Fruit fly (Drosophila melanogaster) whole organism, embryonic: ENCODE results near the gene eIF4E6.
A peak's percentile ranks its signal among the peaks of the same experiment; 100 is the strongest.

Experiments used
- CG10366 ChIP-seq: fragments of 200-800 bp; sonication (Bioruptor generic); IDR thresholded peaks from 2 replicates; pipeline ENCODE4 v1.3.6; 2022; ENCODE audit warnings: missing biosample characterization, missing genetic modification characterization
- CG12942 ChIP-seq: fragments of 200-800 bp; sonication (Bioruptor generic); optimal IDR thresholded peaks from 3 replicates; lab custom pipeline; 2016; ENCODE audit warnings: missing biosample characterization, missing genetic modification characterization
- CG15479 ChIP-seq: fragments of 200-800 bp; sonication (Bioruptor generic); optimal IDR thresholded peaks from 3 replicates; lab custom pipeline; 2019; ENCODE audit warnings: missing biosample characterization, mild to moderate bottlenecking, missing genetic modification characterization, moderate library complexity
- CG17359 ChIP-seq: fragments of 200-800 bp; sonication (Bioruptor generic); optimal IDR thresholded peaks from 3 replicates; lab custom pipeline; 2018; ENCODE audit warnings: missing biosample characterization, mild to moderate bottlenecking, missing genetic modification characterization, moderate library complexity
- CG17385 ChIP-seq: fragments of 200-800 bp; sonication (Bioruptor generic); optimal IDR thresholded peaks from 3 replicates; lab custom pipeline; 2018; ENCODE audit warnings: missing biosample characterization, mild to moderate bottlenecking, missing genetic modification characterization
- CG1832 ChIP-seq: fragments of 200-800 bp; sonication (Bioruptor generic); optimal IDR thresholded peaks from 2 replicates; lab custom pipeline; 2017; ENCODE audit warnings: missing biosample characterization, mild to moderate bottlenecking, missing genetic modification characterization, inconsistent platforms
- CG18764 ChIP-seq: fragments of 200-800 bp; sonication (Bioruptor generic); optimal IDR thresholded peaks from 3 replicates; lab custom pipeline; 2016; ENCODE audit warnings: missing biosample characterization, missing genetic modification characterization
- CG2129 ChIP-seq: fragments of 200-800 bp; sonication (Bioruptor generic); IDR thresholded peaks from 2 replicates; pipeline ENCODE4 v1.3.6; 2022; ENCODE audit warnings: missing biosample characterization, missing genetic modification characterization; ENCODE audit not compliant: partially characterized antibody
- CG30020 ChIP-seq: fragments of 200-800 bp; optimal IDR thresholded peaks from 2 replicates; lab custom pipeline; 2019; ENCODE audit warnings: missing biosample characterization, mild to moderate bottlenecking, missing genetic modification characterization, moderate library complexity
- CG31224 ChIP-seq: fragments of 200-800 bp; sonication (Bioruptor generic); IDR thresholded peaks from 2 replicates; pipeline ENCODE4 v1.3.6; 2022; ENCODE audit warnings: missing biosample characterization, missing genetic modification characterization
- CG32767 ChIP-seq: fragments of 200-800 bp; sonication (Bioruptor generic); IDR thresholded peaks from 2 replicates; pipeline ENCODE4 v1.3.6; 2022; ENCODE audit warnings: missing biosample characterization, missing genetic modification characterization
- CG4360 ChIP-seq: fragments of 200-800 bp; sonication (Bioruptor generic); IDR thresholded peaks from 2 replicates; pipeline ENCODE4 v1.3.6; 2022; ENCODE audit warnings: missing biosample characterization, missing genetic modification characterization
- CG4424 ChIP-seq: fragments of 200-800 bp; sonication (Bioruptor generic); optimal IDR thresholded peaks from 3 replicates; lab custom pipeline; 2016; ENCODE audit warnings: missing biosample characterization, missing genetic modification characterization
- CG5953 ChIP-seq: fragments of 200-800 bp; sonication (Bioruptor generic); IDR thresholded peaks from 2 replicates; pipeline ENCODE4 v1.3.6; 2022; ENCODE audit warnings: missing biosample characterization, missing genetic modification characterization
- CG7987 ChIP-seq: fragments of 200-800 bp; sonication (Bioruptor generic); optimal IDR thresholded peaks from 2 replicates; lab custom pipeline; 2018; ENCODE audit warnings: missing biosample characterization, mild to moderate bottlenecking, missing genetic modification characterization, moderate library complexity
- D19A ChIP-seq: fragments of 200-800 bp; optimal IDR thresholded peaks from 3 replicates; lab custom pipeline; 2019; ENCODE audit warnings: missing biosample characterization, mild to moderate bottlenecking, missing genetic modification characterization, moderate library complexity
- Dfd ChIP-seq, 2 experiments: fragments of >200 bp; optimal IDR thresholded peaks; 2 replicates each; lab custom pipeline; 2017; ENCODE audit warnings: missing biosample characterization in 2 of 2, missing genetic modification characterization in 2 of 2
- ERR ChIP-seq: fragments of 200-800 bp; sonication (Bioruptor generic); optimal IDR thresholded peaks from 2 replicates; lab custom pipeline; 2016; ENCODE audit warnings: missing biosample characterization, missing genetic modification characterization
- Ets65A ChIP-seq: fragments of 200-800 bp; sonication (Bioruptor generic); peaks from one replicate; lab custom pipeline; 2016; ENCODE audit warnings: missing biosample characterization, missing genetic modification characterization
- Hsf ChIP-seq: fragments of 200-800 bp; sonication (Bioruptor generic); optimal IDR thresholded peaks from 3 replicates; lab custom pipeline; 2016; ENCODE audit warnings: missing biosample characterization, missing genetic modification characterization
- Poxn ChIP-seq: fragments of 200-800 bp; sonication (Bioruptor generic); IDR thresholded peaks from 2 replicates; pipeline ENCODE4 v1.3.6; 2022; ENCODE audit warnings: missing biosample characterization, missing genetic modification characterization
- Sox102F ChIP-seq: fragments of 200-800 bp; sonication (Bioruptor generic); optimal IDR thresholded peaks from 2 replicates; lab custom pipeline; 2018; ENCODE audit warnings: missing biosample characterization, mild to moderate bottlenecking, missing genetic modification characterization, moderate library complexity
- Trl ChIP-seq, 3 experiments: fragments of >200 bp in 2 of 3; fragments of 200-800 bp in 1 of 3; sonication (Bioruptor generic) in 1 of 3; optimal IDR thresholded peaks; 2 replicates in 1 of 3; 3 replicates in 2 of 3; lab custom pipeline; 2016 to 2017; ENCODE audit warnings: missing biosample characterization in 1 of 3, missing genetic modification characterization in 1 of 3
- Vsx1 ChIP-seq: fragments of 200-800 bp; sonication (Bioruptor generic); optimal IDR thresholded peaks from 2 replicates; lab custom pipeline; 2017; ENCODE audit warnings: missing biosample characterization, mild to moderate bottlenecking, missing genetic modification characterization, missing genetic modification reagents
- bbx ChIP-seq: fragments of 200-800 bp; sonication (Bioruptor generic); IDR thresholded peaks from 2 replicates; pipeline ENCODE4 v1.3.6; 2022; ENCODE audit warnings: missing biosample characterization, missing genetic modification characterization; ENCODE audit not compliant: partially characterized antibody
- bsh ChIP-seq, 2 experiments: fragments of 200-800 bp; sonication (Bioruptor generic); optimal IDR thresholded peaks; 2 replicates each; lab custom pipeline; 2017 to 2018; ENCODE audit warnings: mild to moderate bottlenecking in 2 of 2, missing biosample characterization in 2 of 2, missing genetic modification characterization in 2 of 2, moderate library complexity in 1 of 2
- chn ChIP-seq: fragments of 200-800 bp; sonication (Bioruptor generic); optimal IDR thresholded peaks from 2 replicates; lab custom pipeline; 2016; ENCODE audit warnings: missing biosample characterization, missing genetic modification characterization
- crp ChIP-seq, 2 experiments: fragments of 200-800 bp; sonication (Bioruptor generic); optimal IDR thresholded peaks; 2 replicates in 1 of 2; 3 replicates in 1 of 2; lab custom pipeline; 2017; ENCODE audit warnings: missing biosample characterization in 2 of 2, missing genetic modification characterization in 2 of 2, mild to moderate bottlenecking in 1 of 2, moderate library complexity in 1 of 2
- cwo ChIP-seq: fragments of 200-800 bp; sonication (Bioruptor generic); optimal IDR thresholded peaks from 3 replicates; lab custom pipeline; 2017; ENCODE audit warnings: missing biosample characterization, missing genetic modification characterization, mild to moderate bottlenecking, moderate library complexity, missing genetic modification reagents
- dan ChIP-seq: fragments of 200-800 bp; sonication (Bioruptor generic); IDR thresholded peaks from 2 replicates; pipeline ENCODE4 v1.3.6; 2022; ENCODE audit warnings: missing biosample characterization, missing genetic modification characterization
- dmrt11E ChIP-seq: fragments of 200-800 bp; sonication (Bioruptor generic); optimal IDR thresholded peaks from 3 replicates; lab custom pipeline; 2018; ENCODE audit warnings: missing biosample characterization, mild to moderate bottlenecking, missing genetic modification characterization, moderate library complexity
- ewg ChIP-seq: fragments of 200-800 bp; sonication (Bioruptor generic); optimal IDR thresholded peaks from 3 replicates; lab custom pipeline; 2017; ENCODE audit warnings: mild to moderate bottlenecking, missing biosample characterization, missing genetic modification reagents, missing genetic modification characterization
- fd3F ChIP-seq: fragments of 200-800 bp; sonication (Bioruptor generic); optimal IDR thresholded peaks from 2 replicates; lab custom pipeline; 2018; ENCODE audit warnings: missing biosample characterization, mild to moderate bottlenecking, missing genetic modification characterization, moderate library complexity
- fd96Cb ChIP-seq: fragments of 200-800 bp; sonication (Bioruptor generic); optimal IDR thresholded peaks from 2 replicates; lab custom pipeline; 2018; ENCODE audit warnings: missing biosample characterization, mild to moderate bottlenecking, missing genetic modification characterization, moderate library complexity
- her ChIP-seq: fragments of 200-800 bp; sonication (Bioruptor generic); optimal IDR thresholded peaks from 2 replicates; lab custom pipeline; 2016; ENCODE audit warnings: missing biosample characterization, missing genetic modification characterization
- insv ChIP-seq, 2 experiments: fragments of 200-800 bp; sonication (Bioruptor generic); optimal IDR thresholded peaks; 3 replicates each; lab custom pipeline; 2016 to 2018; ENCODE audit warnings: missing biosample characterization in 2 of 2, missing genetic modification characterization in 2 of 2
- kay ChIP-seq: fragments of 200-800 bp; sonication (Bioruptor generic); optimal IDR thresholded peaks from 2 replicates; lab custom pipeline; 2016; ENCODE audit warnings: missing biosample characterization, missing genetic modification characterization
- mld ChIP-seq: fragments of 200-800 bp; sonication (Bioruptor generic); IDR thresholded peaks from 3 replicates; pipeline ENCODE4 v1.3.6; 2022; ENCODE audit warnings: missing biosample characterization, missing genetic modification characterization; ENCODE audit not compliant: partially characterized antibody
- nerfin-1 ChIP-seq: fragments of 200-800 bp; sonication (Bioruptor generic); optimal IDR thresholded peaks from 3 replicates; lab custom pipeline; 2019; ENCODE audit warnings: missing biosample characterization, mild to moderate bottlenecking, missing genetic modification characterization, moderate library complexity
- pfk ChIP-seq: fragments of 200-800 bp; sonication (Bioruptor generic); optimal IDR thresholded peaks from 2 replicates; lab custom pipeline; 2018; ENCODE audit warnings: missing biosample characterization, mild to moderate bottlenecking, missing genetic modification characterization, moderate library complexity
- pros ChIP-seq: fragments of 200-800 bp; sonication (Bioruptor generic); optimal IDR thresholded peaks from 3 replicates; lab custom pipeline; 2019; ENCODE audit warnings: missing biosample characterization, mild to moderate bottlenecking, missing genetic modification characterization, moderate library complexity
- sisA ChIP-seq: fragments of 200-800 bp; sonication (Bioruptor generic); IDR thresholded peaks from 2 replicates; pipeline ENCODE4 v1.3.6; 2022; ENCODE audit warnings: missing biosample characterization, missing genetic modification characterization
- sqz ChIP-seq: fragments of 200-800 bp; sonication (Bioruptor generic); optimal IDR thresholded peaks from 3 replicates; lab custom pipeline; 2018; ENCODE audit warnings: missing biosample characterization, mild to moderate bottlenecking, missing genetic modification characterization
- sug ChIP-seq: fragments of 200-800 bp; optimal IDR thresholded peaks from 2 replicates; lab custom pipeline; 2019; ENCODE audit warnings: missing biosample characterization, mild to moderate bottlenecking, missing genetic modification characterization, moderate library complexity
- trem ChIP-seq: fragments of 200-800 bp; optimal IDR thresholded peaks from 3 replicates; lab custom pipeline; 2019; ENCODE audit warnings: missing biosample characterization, mild to moderate bottlenecking, missing genetic modification characterization, moderate library complexity
- twi ChIP-seq: fragments of 200-800 bp; optimal IDR thresholded peaks from 2 replicates; lab custom pipeline; 2019; ENCODE audit warnings: missing biosample characterization, mild to moderate bottlenecking, missing genetic modification characterization, moderate library complexity
- vvl ChIP-seq: fragments of 200-800 bp; sonication (Bioruptor generic); IDR thresholded peaks from 2 replicates; pipeline ENCODE4 v1.3.6; 2022; ENCODE audit warnings: missing biosample characterization, missing genetic modification characterization
- zfh1 ChIP-seq: fragments of 200-800 bp; sonication (Bioruptor generic); IDR thresholded peaks from 3 replicates; pipeline ENCODE4 v1.3.6; 2022; ENCODE audit warnings: missing biosample characterization, missing genetic modification characterization

eIF4E6 gene

DNA sequence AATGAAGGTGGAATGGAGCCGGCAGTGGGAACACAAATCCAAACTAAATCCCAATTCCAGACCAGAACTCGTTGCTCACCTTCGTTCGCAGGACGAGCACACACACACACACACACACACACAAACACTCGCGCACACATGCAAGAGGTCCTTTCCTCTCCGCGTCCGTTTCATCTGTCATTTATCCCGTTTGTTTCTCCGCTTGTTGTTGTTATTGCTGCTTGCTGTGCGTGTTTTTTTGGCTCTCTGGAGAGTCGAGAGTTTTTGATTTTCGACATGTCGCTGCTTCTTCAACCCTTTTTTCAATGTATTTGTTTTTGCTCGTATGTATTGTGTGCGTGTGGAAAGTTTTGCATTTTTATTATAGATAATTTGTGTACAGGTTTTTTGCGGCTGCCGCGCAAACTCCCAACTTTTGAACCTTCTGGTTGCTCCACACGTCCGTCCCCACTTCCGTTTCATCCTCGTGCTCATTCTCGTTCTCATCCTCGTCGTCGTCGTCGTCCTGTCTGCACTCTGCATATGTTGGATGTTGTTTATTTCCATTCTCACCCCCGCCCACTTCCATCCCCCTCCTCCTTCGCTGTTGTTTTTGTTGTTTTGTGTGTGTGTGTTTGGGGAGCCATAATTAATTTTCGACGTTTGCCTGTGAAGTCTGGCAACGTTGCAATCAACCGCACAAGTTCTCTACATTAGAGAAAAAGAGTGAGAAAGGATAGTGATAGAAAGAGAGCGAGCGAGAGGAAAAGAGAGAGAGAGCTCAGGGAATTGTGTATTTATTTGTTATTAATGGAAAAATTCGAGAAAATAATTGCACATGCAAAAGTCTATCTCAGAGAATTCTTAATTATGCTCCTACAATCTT, 42.5 kb upstream of the eIF4E6 start (continued):
- no peak for TF ChIP-seq CG2129
- TF ChIP-seq chn (GFP tag; lab: Kevin White, UChicago) = no peak
- peak; percentile 19 for TF ChIP-seq pros (GFP tag; lab: Kevin White, UChicago)
- no peak for TF ChIP-seq kay (GFP tag; lab: Kevin White, UChicago)
- TF ChIP-seq dmrt11E (tag; lab: Kevin White, UChicago) = no peak
- peak; percentile 8 for TF ChIP-seq trem
- no peak for TF ChIP-seq Dfd (GFP tag; optimal IDR thresholded peaks at IDR 0.05; lab: Kevin White, UChicago)
- TF ChIP-seq ewg = peak; percentile 38
- no peak for TF ChIP-seq fd3F (GFP tag; lab: Kevin White, UChicago)
- TF ChIP-seq dan = no peak
- no peak for TF ChIP-seq her (GFP tag; lab: Kevin White, UChicago)
- 0 out of 2 replicates have a peak, but pooled peaks have one; percentile 32 for TF ChIP-seq CG32767 (GFP tag; lab: Robert Waterston, UW)
- peak; percentile 91 for TF ChIP-seq CG4360 (GFP tag; lab: Robert Waterston, UW)
- TF ChIP-seq CG31224 (GFP tag; lab: Robert Waterston, UW) = no peak
- no peak for TF ChIP-seq sisA
- no peak for TF ChIP-seq CG17359 (tag; lab: Kevin White, UChicago)
- 0 out of 2 replicates have a peak, but pooled peaks have one; percentile 0 for TF ChIP-seq CG10366 (GFP tag; lab: Robert Waterston, UW)
- peak; percentile 30 for TF ChIP-seq CG1832 (GFP tag; lab: Kevin White, UChicago)
- TF ChIP-seq mld (GFP tag; lab: Robert Waterston, UW) = no peak
- no peak for TF ChIP-seq cwo (GFP tag; lab: Kevin White, UChicago)
- TF ChIP-seq Hsf (GFP tag; lab: Kevin White, UChicago) = no peak
- peak; percentile 44 for TF ChIP-seq sqz
- no peak for TF ChIP-seq Sox102F (GFP tag; lab: Kevin White, UChicago)
- TF ChIP-seq CG17385 = peak; percentile 11
- TF ChIP-seq Ets65A (GFP tag; lab: Kevin White, UChicago) = peak; percentile 77
- TF ChIP-seq Poxn (GFP tag; lab: Robert Waterston, UW) = no peak
- TF ChIP-seq pfk (GFP tag; lab: Kevin White, UChicago) = peak; percentile 74
- TF ChIP-seq CG5953 (GFP tag; lab: Robert Waterston, UW) = no peak
- TF ChIP-seq bsh (GFP tag; optimal IDR thresholded peaks at IDR 0.05; lab: Kevin White, UChicago) = no peak
- no peak for TF ChIP-seq nerfin-1 (tag; lab: Kevin White, UChicago)
- TF ChIP-seq zfh1 (GFP tag; lab: Robert Waterston, UW) = no peak
- TF ChIP-seq twi (tag; lab: Kevin White, UChicago) = no peak
- no peak for TF ChIP-seq ERR (GFP tag; lab: Kevin White, UChicago)
- TF ChIP-seq crp (GFP tag; optimal IDR thresholded peaks at IDR 0.05; lab: Kevin White, UChicago) = no peak
- TF ChIP-seq sug (tag; lab: Kevin White, UChicago) = no peak
- TF ChIP-seq CG15479 = peak; percentile 0
- TF ChIP-seq CG7987 (GFP tag; lab: Kevin White, UChicago) = no peak
- no peak for TF ChIP-seq CG4424 (GFP tag; lab: Kevin White, UChicago)
- TF ChIP-seq fd96Cb (tag; lab: Kevin White, UChicago) = no peak
- peak in 1 of 2 experiments; percentile 6 for TF ChIP-seq insv (GFP tag; optimal IDR thresholded peaks at IDR 0.05; lab: Kevin White, UChicago)
- no peak for TF ChIP-seq vvl (GFP tag; lab: Robert Waterston, UW)
- TF ChIP-seq Trl (optimal IDR thresholded peaks at IDR 0.05; lab: Kevin White, UChicago) = peak; percentile 32 to 35
- TF ChIP-seq Trl (GFP tag; optimal IDR thresholded peaks at IDR 0.05; lab: Kevin White, UChicago) = no peak
- 0 out of 2 replicates have a peak, but pooled peaks have one; percentile 11 for TF ChIP-seq bbx (GFP tag; lab: Robert Waterston, UW)
- TF ChIP-seq CG30020 (tag; lab: Kevin White, UChicago) = no peak
- TF ChIP-seq D19A (tag; lab: Kevin White, UChicago) = peak; percentile 20
- no peak for TF ChIP-seq CG12942 (GFP tag; lab: Kevin White, UChicago)
- TF ChIP-seq CG18764 (GFP tag; lab: Kevin White, UChicago) = no peak
- no peak for TF ChIP-seq Vsx1
